Worm (Caenorhabditis elegans): Measurements from ENCODE around the gene F17C11.26.

- no peak for TF ChIP-seq dao-5 (tag; optimal IDR thresholded peaks at IDR 0.05)
- TF ChIP-seq him-1 (tag; optimal IDR thresholded peaks at IDR 0.05) = no peak
Observed at ce11 chrV:10936681-10937080, 4.6 kb upstream of the F17C11.26 start, which contains the start of gene F17C11.12.

All from whole organism, L4/young adult.